Worm (Caenorhabditis elegans) whole organism, L4/young adult: Measurements from ENCODE around the gene str-85.
A peak's percentile ranks its signal among the peaks of the same experiment; 100 is the strongest.

Experiments
- W03F9.2 ChIP-seq: fragments of 150-350 bp; optimal IDR thresholded peaks from 2 replicates; lab custom pipeline; 2014; ENCODE audit warnings: missing biosample characterization, missing genetic modification characterization
- dao-5 ChIP-seq: sonication (generic microtip); optimal IDR thresholded peaks from 2 replicates; lab custom pipeline; 2016; ENCODE audit warnings: missing genotype, missing genetic modification characterization, moderate library complexity, missing compliant biosample characterization
- him-1 ChIP-seq: sonication (generic microtip); optimal IDR thresholded peaks from 2 replicates; lab custom pipeline; 2016; ENCODE audit warnings: missing genotype, missing genetic modification reagents, missing genetic modification characterization, missing compliant biosample characterization

Gene str-85

DNA sequence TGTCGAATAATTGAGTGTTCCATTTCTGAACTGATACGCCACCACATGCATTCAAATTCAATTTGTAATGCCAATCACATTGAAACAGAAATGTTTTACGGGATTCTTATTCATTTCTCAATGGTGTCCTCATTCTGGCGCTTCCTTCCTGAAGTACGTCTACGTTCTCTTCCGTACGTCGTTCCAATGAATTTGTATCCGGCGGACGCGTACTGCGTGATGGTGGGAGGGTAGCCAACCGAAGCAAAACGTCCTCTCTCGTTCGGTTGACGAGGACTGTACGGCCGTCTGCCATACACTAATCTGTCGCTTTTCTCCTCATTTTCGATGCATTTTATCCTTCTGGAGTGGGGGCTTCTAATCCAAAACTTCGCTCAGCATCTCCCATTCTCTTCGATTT, 35.8 kb downstream of the str-85 start:
- TF ChIP-seq dao-5 (no peak), him-1 (tag; lab: Kevin White, UChicago) (no peak), W03F9.2 (no peak)

- TF ChIP-seq him-1 (tag; lab: Kevin White, UChicago) (no peak), dao-5 (no peak), W03F9.2 (no peak)
Measured at ce11 chrV:8948996-8949395, 36.6 kb downstream of the str-85 start.

DNA sequence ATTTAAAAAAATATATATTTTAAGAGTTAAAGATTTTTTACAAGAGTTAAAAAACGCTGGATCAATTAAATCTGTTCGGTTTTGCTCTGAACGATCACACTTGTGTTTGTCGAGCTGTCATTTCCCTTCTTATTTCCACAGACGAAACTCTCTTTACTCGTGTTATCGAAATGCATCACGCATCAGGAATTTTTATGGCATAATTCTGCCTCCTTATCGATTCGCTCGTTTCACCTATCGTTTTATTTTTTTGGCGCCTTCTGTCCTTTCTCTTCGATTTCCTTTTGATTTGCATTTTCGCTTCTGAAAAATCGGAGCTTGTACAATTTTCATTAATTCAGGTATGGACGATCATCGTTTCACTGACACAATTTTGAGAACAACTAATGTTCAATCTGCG, 37.3 kb downstream of the str-85 start:
- TF ChIP-seq W03F9.2: no peak
- TF ChIP-seq him-1 (tag; lab: Kevin White, UChicago): no peak
- no peak for TF ChIP-seq dao-5

DNA sequence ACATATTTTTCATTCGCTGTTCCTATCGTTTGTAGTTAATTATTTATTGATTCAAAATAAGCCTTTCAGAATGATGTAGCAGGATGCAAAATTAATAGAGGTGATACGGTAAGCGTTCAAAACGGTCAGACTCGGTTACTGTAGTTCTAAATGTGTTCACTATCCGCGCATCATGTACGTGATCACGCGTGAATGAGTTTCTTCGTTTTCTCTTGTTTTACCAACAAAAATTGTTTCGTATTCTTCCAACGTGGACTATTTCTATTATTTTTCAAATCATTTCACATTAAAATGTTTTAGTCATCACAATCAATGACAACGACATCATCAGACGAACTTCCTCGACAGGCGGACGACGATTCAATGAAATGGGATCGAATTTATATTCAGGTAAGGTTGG, 38.1 kb downstream of the str-85 start, which contains the start of gene gck-1:
Gene gck-1, plus strand, starts transcription at position 301 of the 400 bp plus-strand sequence.
- TF ChIP-seq W03F9.2 (no peak), dao-5 (no peak), him-1 (tag; lab: Kevin White, UChicago) (no peak)

DNA sequence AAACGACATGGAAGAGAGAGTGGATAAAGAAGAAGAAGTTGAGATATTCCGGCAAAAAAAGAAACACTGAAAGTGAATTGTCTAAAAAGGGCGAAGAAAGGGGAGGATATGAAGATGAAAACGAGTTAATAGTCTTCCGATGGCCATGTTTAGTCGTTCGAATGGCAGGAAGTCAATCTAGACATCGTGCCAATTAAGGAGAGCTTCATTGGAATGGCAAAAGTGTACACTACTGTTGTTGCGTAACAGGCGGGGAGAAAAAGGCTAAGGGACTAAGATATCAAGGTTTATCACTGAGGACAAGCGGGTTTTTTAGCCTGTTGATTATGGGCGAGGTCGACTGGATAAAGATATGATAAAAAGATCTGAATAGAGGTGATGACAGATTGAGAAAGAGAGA, 39.5 kb downstream of the str-85 start:
- TF ChIP-seq him-1 (tag; lab: Kevin White, UChicago) (no peak), dao-5 (no peak), W03F9.2 (no peak)

ce11 chrV:8944481-8944880, 41.2 kb downstream of the str-85 start:
- TF ChIP-seq dao-5 (no peak), him-1 (tag; lab: Kevin White, UChicago) (no peak), W03F9.2 (no peak)

ce11 chrV:8943963-8944362, 41.7 kb downstream of the str-85 start, which contains the start of gene T19A5.3:
TSS of gene T19A5.3 (minus strand) at chrV:8944063.
- TF ChIP-seq him-1 (tag; lab: Kevin White, UChicago): no peak
- no peak for TF ChIP-seq W03F9.2
- TF ChIP-seq dao-5: no peak

- TF ChIP-seq him-1 (tag; lab: Kevin White, UChicago) (no peak), W03F9.2 (no peak), dao-5 (no peak)
Measured at ce11 chrV:8942437-8942978, 43.1 kb downstream of the str-85 start.

ce11 chrV:8940419-8940818, 45.2 kb downstream of the str-85 start:
- no peak for TF ChIP-seq W03F9.2
- TF ChIP-seq dao-5: no peak

- TF ChIP-seq him-1 (tag; lab: Kevin White, UChicago) (no peak), W03F9.2 (no peak), dao-5 (no peak)
Measured at ce11 chrV:8939424-8940065, 46.1 kb downstream of the str-85 start.

- TF ChIP-seq him-1 (tag; lab: Kevin White, UChicago) (no peak), dao-5 (no peak), W03F9.2 (no peak)
Measured at ce11 chrV:8938943-8939342, 46.7 kb downstream of the str-85 start.

DNA sequence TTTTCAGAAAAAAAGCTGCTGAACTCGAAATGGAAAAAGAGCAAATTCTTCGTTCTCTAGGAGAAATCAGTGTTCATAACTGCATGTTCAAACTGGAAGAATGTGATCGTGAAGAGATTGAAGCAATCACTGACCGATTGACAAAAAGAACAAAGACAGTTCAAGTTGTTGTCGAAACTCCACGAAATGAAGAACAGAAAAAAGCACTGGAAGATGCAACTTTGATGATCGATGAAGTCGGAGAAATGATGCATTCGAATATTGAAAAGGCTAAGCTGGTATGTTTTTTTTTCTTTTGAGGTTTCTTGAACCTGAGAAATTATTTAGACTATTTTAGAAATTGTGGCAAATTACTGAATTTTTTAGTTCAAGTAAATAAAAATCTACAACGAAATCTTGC, 47.2 kb downstream of the str-85 start:
- TF ChIP-seq dao-5 (no peak), W03F9.2 (no peak), him-1 (tag; lab: Kevin White, UChicago) (no peak)

DNA sequence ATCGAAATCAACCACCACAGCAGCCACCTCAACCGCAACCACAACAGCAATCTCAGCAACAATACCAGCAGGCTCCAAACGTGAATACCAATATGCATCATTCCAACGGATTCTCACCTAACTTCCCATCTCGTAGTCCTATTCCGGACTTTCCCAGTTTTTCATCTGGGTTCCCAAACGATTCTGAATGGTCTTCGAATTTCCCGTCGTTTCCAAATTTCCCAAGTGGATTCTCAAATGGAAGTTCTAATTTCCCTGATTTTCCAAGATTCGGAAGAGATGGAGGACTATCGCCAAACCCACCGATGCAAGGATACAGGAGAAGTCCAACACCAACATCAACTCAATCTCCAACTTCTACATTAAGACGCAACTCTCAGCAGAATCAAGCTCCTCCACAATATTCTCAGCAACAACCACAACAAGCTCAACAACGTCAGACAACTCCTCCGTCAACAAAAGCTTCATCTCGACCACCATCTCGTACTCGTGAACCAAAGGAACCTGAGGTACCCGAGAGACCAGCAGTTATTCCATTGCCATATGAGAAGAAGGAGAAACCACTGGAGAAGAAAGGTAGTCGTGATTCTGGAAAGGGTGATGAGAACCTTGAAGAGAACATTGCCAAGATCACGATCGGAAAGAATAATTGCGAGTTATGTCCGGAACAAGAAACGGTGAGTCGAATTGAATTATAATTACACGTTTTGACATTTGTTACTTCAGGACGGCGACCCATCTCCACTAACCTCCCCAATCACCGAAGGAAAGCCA, 48.0 kb downstream of the str-85 start:
- TF ChIP-seq W03F9.2: no peak
- TF ChIP-seq dao-5: no peak

DNA sequence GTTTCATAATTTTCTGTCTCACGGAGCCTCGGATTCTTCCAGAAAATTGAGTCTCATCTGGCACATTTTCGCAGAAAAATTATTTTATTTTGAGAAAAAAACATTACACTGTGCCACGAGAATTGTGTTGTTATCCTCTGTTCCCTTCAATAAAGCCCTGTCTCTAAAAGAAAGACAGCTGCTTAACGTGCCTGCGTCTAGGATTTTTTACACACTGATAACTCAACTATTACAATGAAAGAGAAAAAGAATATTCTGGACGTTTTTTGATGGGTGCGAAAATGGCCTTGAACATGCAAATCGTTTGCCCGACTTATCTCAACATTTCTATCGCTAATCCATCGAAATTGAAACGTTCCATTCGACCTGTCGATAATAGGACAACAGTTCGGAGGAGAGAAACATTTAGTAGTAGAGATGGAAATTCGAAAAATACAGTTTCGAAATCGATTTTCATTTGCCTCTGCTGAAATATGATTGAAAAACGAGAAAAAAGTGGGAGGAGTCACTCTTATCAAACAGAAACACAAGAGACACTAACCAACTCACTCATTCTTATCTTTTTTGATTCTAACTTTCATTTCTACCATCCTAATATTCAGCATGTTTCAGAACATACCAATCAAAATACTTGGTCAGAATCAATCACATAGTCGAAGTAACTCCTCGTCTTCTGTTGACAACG, 48.7 kb downstream of the str-85 start:
- TF ChIP-seq W03F9.2 (no peak), him-1 (tag; lab: Kevin White, UChicago) (no peak), dao-5 (no peak)

ce11 chrV:8936184-8936589, 49.5 kb downstream of the str-85 start, which contains the start of gene unc-23:
TSS of gene unc-23 (plus strand) at chrV:8936359.
- TF ChIP-seq dao-5 (peak; percentile 68), W03F9.2 (peak; percentile 54), him-1 (tag; lab: Kevin White, UChicago) (no peak)
